Worm (Caenorhabditis elegans) whole organism, late embryonic: ENCODE results near the gene sfa-1.

ENCODE experiments used
- ama-1 ChIP-seq: fragments of 150-350 bp; optimal IDR thresholded peaks from 2 replicates; lab custom pipeline; 2014
- ceh-30 ChIP-seq: fragments of 150-350 bp; optimal IDR thresholded peaks from 2 replicates; lab custom pipeline; 2014; ENCODE audit warnings: missing biosample characterization, missing genetic modification characterization
- ceh-48 ChIP-seq: sonication (generic microtip); optimal IDR thresholded peaks from 2 replicates; lab custom pipeline; 2016; ENCODE audit warnings: missing genetic modification characterization, inconsistent platforms, missing compliant biosample characterization
- ets-4 ChIP-seq: sonication (generic microtip); optimal IDR thresholded peaks from 2 replicates; lab custom pipeline; 2016; ENCODE audit warnings: missing genetic modification characterization, missing compliant biosample characterization
- lim-6 ChIP-seq: sonication (generic microtip); optimal IDR thresholded peaks from 2 replicates; lab custom pipeline; 2016; ENCODE audit warnings: missing genetic modification characterization, missing compliant biosample characterization
- nhr-232 ChIP-seq: sonication (generic microtip); optimal IDR thresholded peaks from 2 replicates; lab custom pipeline; 2016; ENCODE audit warnings: missing genetic modification characterization, missing compliant biosample characterization
- pha-4 ChIP-seq: fragments of 150-350 bp; optimal IDR thresholded peaks from 2 replicates; lab custom pipeline; 2018; ENCODE audit warnings: missing biosample characterization, missing genetic modification reagents, missing genetic modification characterization
- pqm-1 ChIP-seq: sonication (generic microtip); optimal IDR thresholded peaks from 2 replicates; lab custom pipeline; 2016; ENCODE audit warnings: missing genetic modification characterization, missing compliant biosample characterization
- sox-4 ChIP-seq: sonication (generic microtip); optimal IDR thresholded peaks from 2 replicates; lab custom pipeline; 2017; ENCODE audit warnings: mild to moderate bottlenecking, missing genetic modification characterization, inconsistent platforms, missing compliant biosample characterization
- ttx-3 ChIP-seq: sonication (generic microtip); optimal IDR thresholded peaks from 2 replicates; lab custom pipeline; 2016; ENCODE audit warnings: missing genetic modification reagents, missing genetic modification characterization, missing compliant biosample characterization
- unc-3 ChIP-seq, 2 experiments: fragments of 200-800 bp in 1 of 2; sonication (Bioruptor generic) in 1 of 2; sonication (generic microtip) in 1 of 2; conservative IDR thresholded peaks in 1 of 2; optimal IDR thresholded peaks in 1 of 2; 2 replicates each; pipeline versions ENCODE4 v1.3.6 to Lab custom; 2016 to 2022; ENCODE audit warnings: missing compliant biosample characterization in 2 of 2, missing genetic modification characterization in 2 of 2, missing genetic modification reagents in 1 of 2

ce11 chrIV:17099113-17099512, 11.7 kb downstream of the sfa-1 start:
- peak; percentile 10 for TF ChIP-seq ets-4 (tag; lab: Kevin White, UChicago)
- no peak for TF ChIP-seq sox-4 (tag; lab: Kevin White, UChicago)
- no peak for TF ChIP-seq pha-4 (tag; lab: Kevin White, UChicago)
- TF ChIP-seq lim-6 (tag; lab: Kevin White, UChicago) = peak; percentile 7
- TF ChIP-seq ama-1 = no peak
- no peak for TF ChIP-seq nhr-232 (tag; lab: Kevin White, UChicago)
- TF ChIP-seq ttx-3 (tag; lab: Kevin White, UChicago) = no peak
- TF ChIP-seq ceh-30 (tag; lab: Kevin White, UChicago) = no peak
- TF ChIP-seq pqm-1 = no peak
- TF ChIP-seq ceh-48 (tag; lab: Kevin White, UChicago) = no peak
- no peak for TF ChIP-seq unc-3 (GFP tag; conservative IDR thresholded peaks at IDR 0.05; lab: Robert Waterston, UW)
- no peak for TF ChIP-seq unc-3 (tag; optimal IDR thresholded peaks at IDR 0.05; lab: Kevin White, UChicago)
